Worm (Caenorhabditis elegans) whole organism, dauer: Measurements from ENCODE around the gene aat-6.

Source experiments
- unc-62 ChIP-seq: sonication (generic microtip); optimal IDR thresholded peaks from 2 replicates; lab custom pipeline; 2017; ENCODE audit warnings: missing biosample characterization, missing genetic modification reagents, missing genetic modification characterization

aat-6 gene

ce11 chrV:11443503-11443902 is 27.0 kb downstream of the aat-6 start, which contains the start of gene F57B7.2:
Gene F57B7.2, minus strand, starts transcription at chrV:11443603.
- no peak for TF ChIP-seq unc-62 (GFP tag; lab: Kevin White, UChicago)

ce11 chrV:11439202-11439601 is 31.3 kb downstream of the aat-6 start:
- no peak for TF ChIP-seq unc-62 (GFP tag; lab: Kevin White, UChicago)

DNA sequence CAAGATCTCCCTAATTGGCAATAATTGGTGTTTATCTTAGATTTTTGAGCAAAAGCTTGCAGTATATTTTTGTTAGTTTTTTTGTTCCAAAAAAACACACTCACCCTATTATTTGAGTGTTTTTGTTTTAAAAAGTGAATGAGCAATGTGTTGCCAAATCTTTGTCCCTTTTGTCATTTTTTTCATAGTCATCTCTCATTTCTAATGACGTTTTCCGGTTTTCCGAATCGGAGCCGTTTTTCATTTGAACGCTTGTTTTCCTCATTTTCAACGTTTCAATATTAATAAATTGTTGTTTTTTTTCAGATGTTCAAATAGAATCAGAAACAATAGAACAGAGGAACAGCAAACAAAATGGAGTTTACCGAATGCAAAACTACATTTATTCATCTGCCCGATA is 32.0 kb downstream of the aat-6 start, which contains the start of gene dmsr-1:
dmsr-1 (plus strand) TSS at position 301 of the 400 bp plus-strand sequence.
- no peak for TF ChIP-seq unc-62 (GFP tag; lab: Kevin White, UChicago)

ce11 chrV:11436407-11436806 is 34.1 kb downstream of the aat-6 start:
- TF ChIP-seq unc-62 (GFP tag; lab: Kevin White, UChicago), result no peak

ce11 chrV:11435242-11435641 is 35.2 kb downstream of the aat-6 start:
- no peak for TF ChIP-seq unc-62 (GFP tag; lab: Kevin White, UChicago)

DNA sequence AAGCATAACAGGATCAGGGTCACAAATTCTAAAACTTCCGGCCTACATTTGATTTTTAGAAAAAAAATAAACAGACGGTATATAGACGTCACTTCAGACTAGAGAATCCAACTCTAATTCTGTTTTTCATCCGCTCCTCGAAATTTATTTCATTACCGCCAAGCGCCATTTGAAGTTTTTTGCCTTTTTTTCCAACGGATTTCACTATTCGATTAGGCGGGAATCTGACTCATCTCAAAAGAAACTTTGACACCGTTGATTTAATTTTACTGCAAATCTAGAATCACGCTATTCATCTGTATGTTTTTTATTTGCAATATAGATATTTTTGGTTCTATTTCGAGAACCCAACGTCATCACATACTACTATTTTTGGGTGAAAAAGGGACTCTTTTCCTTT is 39.6 kb downstream of the aat-6 start:
- TF ChIP-seq unc-62 (GFP tag; lab: Kevin White, UChicago), result no peak

- no peak for TF ChIP-seq unc-62 (GFP tag; lab: Kevin White, UChicago)
These were observed 41.7 kb downstream of the aat-6 start for ce11 chrV:11428728-11429127.

DNA sequence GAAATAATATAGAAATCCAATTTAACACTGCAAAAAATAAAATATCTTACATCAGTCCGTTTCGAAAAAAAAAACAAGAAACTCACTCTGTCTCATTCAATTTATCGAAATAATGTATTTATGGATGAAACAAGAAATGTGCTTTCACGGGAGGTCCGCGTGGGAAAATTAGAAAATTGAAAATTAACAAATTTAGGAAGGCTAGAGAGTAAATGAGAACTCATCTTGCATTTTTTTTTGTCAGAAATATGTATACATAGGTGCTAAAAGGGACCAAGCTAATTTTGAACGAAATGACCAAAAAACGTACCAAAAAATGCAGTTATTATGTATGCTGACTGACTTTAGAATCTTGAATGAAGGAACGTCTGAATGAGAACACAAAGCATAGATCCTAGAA is 45.9 kb downstream of the aat-6 start, which contains the start of gene T26H10.2:
T26H10.2 (minus strand) TSS at position 101 of the 400 bp plus-strand sequence.
- no peak for TF ChIP-seq unc-62 (GFP tag; lab: Kevin White, UChicago)

DNA sequence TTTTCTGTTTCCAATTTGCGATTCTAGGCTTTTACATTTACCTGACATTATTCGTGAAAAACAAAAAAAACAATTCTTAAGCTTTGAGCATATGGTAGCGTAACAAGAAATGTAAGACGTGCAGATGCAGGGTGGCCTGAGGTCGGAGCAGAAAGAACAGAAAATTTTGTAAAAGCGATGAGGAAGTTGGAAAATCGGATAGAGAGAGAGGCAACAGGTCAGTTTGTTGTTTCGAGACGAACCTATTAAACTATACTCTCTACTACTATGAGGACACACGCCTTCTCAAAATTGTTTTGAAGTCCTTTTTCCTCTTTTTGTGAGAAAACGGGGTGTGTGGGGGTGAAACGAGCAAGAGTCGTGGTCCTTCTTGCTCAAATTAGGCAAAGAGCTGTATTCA is 48.9 kb downstream of the aat-6 start, which contains the start of gene des-2:
des-2 (minus strand) TSS at position 101 of the 400 bp plus-strand sequence.
- TF ChIP-seq unc-62 (GFP tag; lab: Kevin White, UChicago), result no peak
